Worm (Caenorhabditis elegans) whole organism, mixed stage, embryonic: Measurements from ENCODE around the gene prde-1.

Experiments
- bed-3 ChIP-seq: fragments of 200-800 bp; sonication (Bioruptor generic); optimal IDR thresholded peaks from 3 replicates; lab custom pipeline; 2018; ENCODE audit warnings: mild to moderate bottlenecking, missing genetic modification characterization, moderate library complexity, missing compliant biosample characterization
- blmp-1 ChIP-seq: fragments of 150-350 bp; optimal IDR thresholded peaks from 2 replicates; lab custom pipeline; 2014; ENCODE audit warnings: missing biosample characterization, missing genetic modification characterization
- ceh-83 ChIP-seq: fragments of 200-800 bp; sonication (Bioruptor generic); optimal IDR thresholded peaks from 2 replicates; lab custom pipeline; 2018; ENCODE audit warnings: mild to moderate bottlenecking, missing genetic modification characterization, missing compliant biosample characterization
- hlh-1 ChIP-seq: fragments of 150-350 bp; optimal IDR thresholded peaks from 2 replicates; lab custom pipeline; 2014; ENCODE audit warnings: missing biosample characterization, missing genetic modification reagents, missing genetic modification characterization
- mab-5 ChIP-seq: fragments of 150-350 bp; optimal IDR thresholded peaks from 2 replicates; lab custom pipeline; 2014; ENCODE audit warnings: missing biosample characterization, missing genetic modification characterization
- nhr-237 ChIP-seq: fragments of 150-350 bp; optimal IDR thresholded peaks from 2 replicates; lab custom pipeline; 2014; ENCODE audit warnings: missing biosample characterization, missing genetic modification characterization
- nhr-76 ChIP-seq: sonication (generic microtip); optimal IDR thresholded peaks from 2 replicates; lab custom pipeline; 2017; ENCODE audit warnings: missing biosample characterization, missing genetic modification characterization
- pha-4 ChIP-seq: fragments of 150-350 bp; optimal IDR thresholded peaks from 2 replicates; lab custom pipeline; 2018; ENCODE audit warnings: missing biosample characterization, missing genetic modification reagents, missing genetic modification characterization
- sem-2 ChIP-seq: fragments of 200-800 bp; sonication (Bioruptor generic); optimal IDR thresholded peaks from 2 replicates; lab custom pipeline; 2018; ENCODE audit warnings: mild to moderate bottlenecking, missing genetic modification characterization, missing compliant biosample characterization
- tbx-8 ChIP-seq: fragments of 200-800 bp; sonication (Bioruptor generic); optimal IDR thresholded peaks from 2 replicates; lab custom pipeline; 2018; ENCODE audit warnings: mild to moderate bottlenecking, missing genetic modification characterization, moderate library complexity, missing compliant biosample characterization
- unc-39 ChIP-seq: fragments of 150-350 bp; optimal IDR thresholded peaks from 2 replicates; lab custom pipeline; 2014; ENCODE audit warnings: missing biosample characterization, missing genetic modification characterization
- ztf-11 ChIP-seq: fragments of 150-350 bp; optimal IDR thresholded peaks from 2 replicates; lab custom pipeline; 2014; ENCODE audit warnings: missing biosample characterization, missing genetic modification characterization

- TF ChIP-seq bed-3 (no peak), tbx-8 (GFP tag; lab: Kevin White, UChicago) (no peak), blmp-1 (no peak), nhr-237 (tag; lab: Kevin White, UChicago) (no peak), sem-2 (GFP tag; lab: Kevin White, UChicago) (no peak), nhr-76 (no peak), hlh-1 (no peak), unc-39 (tag; lab: Kevin White, UChicago) (no peak), ceh-83 (GFP tag; lab: Kevin White, UChicago) (no peak), mab-5 (tag; lab: Kevin White, UChicago) (no peak), ztf-11 (tag; lab: Kevin White, UChicago) (no peak), pha-4 (tag; lab: Kevin White, UChicago) (no peak)
Measured at ce11 chrV:15543252-15543651, 5.2 kb downstream of the prde-1 start.
